Fruit fly (Drosophila melanogaster) whole organism, wandering third instar larva: ENCODE data around the gene cu.

Experiments used
- CG9705 ChIP-seq: fragments of 200-800 bp; sonication (Bioruptor generic); optimal IDR thresholded peaks from 2 replicates; lab custom pipeline; 2018; ENCODE audit warnings: missing biosample characterization, mild to moderate bottlenecking, missing genetic modification characterization
- CrebA ChIP-seq: fragments of 200-800 bp; sonication (Bioruptor generic); optimal IDR thresholded peaks from 2 replicates; lab custom pipeline; 2016; ENCODE audit warnings: missing biosample characterization, mild to moderate bottlenecking, missing genetic modification characterization, borderline replicate concordance
- Dfd ChIP-seq: fragments of >200 bp; optimal IDR thresholded peaks from 2 replicates; lab custom pipeline; 2017; ENCODE audit warnings: missing biosample characterization, missing genetic modification characterization
- GATAd ChIP-seq: sonication (Bioruptor generic); optimal IDR thresholded peaks from 2 replicates; lab custom pipeline; 2016; ENCODE audit warnings: missing biosample characterization, missing genetic modification characterization
- Hnf4 ChIP-seq: fragments of 200-800 bp; sonication (Bioruptor generic); optimal IDR thresholded peaks from 2 replicates; lab custom pipeline; 2016; ENCODE audit warnings: missing biosample characterization, mild to moderate bottlenecking, missing genetic modification characterization
- Hr83 ChIP-seq: fragments of 200-300 bp; sonication (Bioruptor generic); optimal IDR thresholded peaks from 2 replicates; lab custom pipeline; 2016; ENCODE audit warnings: missing biosample characterization, mild to moderate bottlenecking, missing genetic modification characterization, moderate library complexity; ENCODE audit not compliant: poor library complexity, severe bottlenecking
- Jra ChIP-seq: sonication (Bioruptor generic); optimal IDR thresholded peaks from 2 replicates; lab custom pipeline; 2016; ENCODE audit warnings: missing biosample characterization, missing genetic modification characterization
- Mio ChIP-seq: sonication (Bioruptor generic); optimal IDR thresholded peaks from 2 replicates; lab custom pipeline; 2016; ENCODE audit warnings: missing biosample characterization, missing genetic modification characterization
- N ChIP-seq: fragments of >200 bp; optimal IDR thresholded peaks from 2 replicates; lab custom pipeline; 2018; ENCODE audit warnings: missing biosample characterization, missing external identifiers, missing genetic modification characterization
- OdsH ChIP-seq: fragments of 200-800 bp; sonication (Bioruptor generic); optimal IDR thresholded peaks from 2 replicates; lab custom pipeline; 2016; ENCODE audit warnings: missing biosample characterization, mild to moderate bottlenecking, missing genetic modification characterization
- Rel ChIP-seq, 2 experiments: fragments of 200-800 bp; sonication (Bioruptor generic) in 1 of 2; optimal IDR thresholded peaks; 2 replicates in 1 of 2; 3 replicates in 1 of 2; lab custom pipeline; 2016 to 2019; ENCODE audit warnings: mild to moderate bottlenecking in 2 of 2, missing biosample characterization in 2 of 2, missing genetic modification characterization in 2 of 2, moderate library complexity in 1 of 2
- Sp1 ChIP-seq: fragments of 200-800 bp; sonication (Bioruptor generic); optimal IDR thresholded peaks from 3 replicates; lab custom pipeline; 2019; ENCODE audit warnings: missing biosample characterization, mild to moderate bottlenecking, missing genetic modification characterization, moderate library complexity
- Vsx2 ChIP-seq: fragments of 200-300, 225-300 bp; sonication (Bioruptor generic); optimal IDR thresholded peaks from 2 replicates; lab custom pipeline; 2018; ENCODE audit warnings: missing biosample characterization, missing genetic modification characterization; ENCODE audit not compliant: partially characterized antibody
- br ChIP-seq: fragments of 200-800 bp; sonication (Bioruptor generic); optimal IDR thresholded peaks from 2 replicates; lab custom pipeline; 2016; ENCODE audit warnings: missing biosample characterization, missing genetic modification characterization
- brk ChIP-seq: fragments of 200-800 bp; sonication (Bioruptor generic); optimal IDR thresholded peaks from 2 replicates; lab custom pipeline; 2016; ENCODE audit warnings: missing biosample characterization, mild to moderate bottlenecking, missing genetic modification characterization
- dl ChIP-seq, 2 experiments: fragments of 175-275, 200-275 bp in 1 of 2; fragments of 200-275 bp in 1 of 2; sonication (Bioruptor generic); optimal IDR thresholded peaks; lab custom pipeline; 2018; ENCODE audit warnings: mild to moderate bottlenecking in 2 of 2, missing biosample characterization in 2 of 2, missing genetic modification characterization in 2 of 2, moderate library complexity in 2 of 2; ENCODE audit not compliant: partially characterized antibody in 2 of 2, insufficient read depth in 1 of 2
- dmrt93B ChIP-seq: fragments of 200-800 bp; sonication (Bioruptor generic); optimal IDR thresholded peaks from 2 replicates; lab custom pipeline; 2018; ENCODE audit warnings: missing biosample characterization, mild to moderate bottlenecking, missing genetic modification characterization
- dsf ChIP-seq: sonication (Bioruptor generic); optimal IDR thresholded peaks from 2 replicates; lab custom pipeline; 2016; ENCODE audit warnings: missing biosample characterization, missing genetic modification characterization, borderline replicate concordance
- ey ChIP-seq: fragments of 200-800 bp; sonication (Bioruptor generic); optimal IDR thresholded peaks from 2 replicates; lab custom pipeline; 2016; ENCODE audit warnings: missing biosample characterization, missing genetic modification characterization
- foxo ChIP-seq, 2 experiments: fragments of 200-800 bp; sonication (Bioruptor generic); optimal IDR thresholded peaks; 2 replicates in 1 of 2; 3 replicates in 1 of 2; lab custom pipeline; 2016 to 2017; ENCODE audit warnings: missing biosample characterization in 2 of 2, missing genetic modification characterization in 2 of 2
- fru ChIP-seq: fragments of 200-800 bp; sonication (Bioruptor generic); optimal IDR thresholded peaks from 3 replicates; lab custom pipeline; 2016; ENCODE audit warnings: missing biosample characterization, mild to moderate bottlenecking, missing genetic modification characterization
- h ChIP-seq: fragments of 200-800 bp; sonication (Bioruptor generic); optimal IDR thresholded peaks from 3 replicates; lab custom pipeline; 2016; ENCODE audit warnings: missing biosample characterization, mild to moderate bottlenecking, missing genetic modification characterization
- jim ChIP-seq: fragments of 175-275, 200-325 bp; sonication (Bioruptor generic); optimal IDR thresholded peaks from 2 replicates; lab custom pipeline; 2016; ENCODE audit warnings: missing biosample characterization, mild to moderate bottlenecking, missing genetic modification characterization
- lola ChIP-seq: fragments of >200 bp; optimal IDR thresholded peaks from 2 replicates; lab custom pipeline; 2017; ENCODE audit warnings: missing biosample characterization, missing genetic modification characterization
- pan ChIP-seq: fragments of >200 bp; optimal IDR thresholded peaks from 2 replicates; lab custom pipeline; 2017
- psq ChIP-seq: fragments of 200-800 bp; sonication (Bioruptor generic); optimal IDR thresholded peaks from 3 replicates; lab custom pipeline; 2017; ENCODE audit warnings: missing biosample characterization, mild to moderate bottlenecking, missing genetic modification characterization, moderate library complexity
- rgr ChIP-seq: fragments of 200-800 bp; sonication (Bioruptor generic); optimal IDR thresholded peaks from 3 replicates; lab custom pipeline; 2016; ENCODE audit warnings: missing biosample characterization, mild to moderate bottlenecking, missing genetic modification characterization
- sage ChIP-seq: fragments of 200-800 bp; sonication (Bioruptor generic); optimal IDR thresholded peaks from 2 replicates; lab custom pipeline; 2016; ENCODE audit warnings: missing biosample characterization, mild to moderate bottlenecking, missing genetic modification characterization
- sv ChIP-seq: fragments of 200-800 bp; sonication (Bioruptor generic); optimal IDR thresholded peaks from 3 replicates; lab custom pipeline; 2016; ENCODE audit warnings: missing biosample characterization, missing genetic modification characterization
- tai ChIP-seq: sonication (Bioruptor generic); optimal IDR thresholded peaks from 2 replicates; lab custom pipeline; 2016; ENCODE audit warnings: missing biosample characterization, missing genetic modification characterization
- woc ChIP-seq: sonication (Bioruptor generic); optimal IDR thresholded peaks from 2 replicates; lab custom pipeline; 2016; ENCODE audit warnings: missing biosample characterization, mild to moderate bottlenecking, missing genetic modification characterization

cu gene

DNA sequence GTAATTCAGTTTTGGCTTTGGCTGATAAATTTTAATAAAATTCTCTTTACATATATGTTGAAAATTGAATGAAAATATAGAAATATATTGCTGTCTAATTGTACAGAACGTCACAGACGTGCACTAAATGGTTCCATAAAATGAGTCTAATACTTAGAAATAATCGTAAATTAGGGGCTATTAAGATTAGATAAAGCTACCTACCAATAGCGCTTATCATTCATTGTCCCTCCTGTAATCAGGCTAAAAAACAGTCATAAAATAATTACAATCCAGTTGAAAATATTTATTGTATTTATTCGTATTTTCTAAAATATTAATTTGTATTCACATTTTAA is 24.3 kb upstream of the cu start:
- peak; percentile 58 for TF ChIP-seq CrebA (GFP tag; lab: Kevin White, UChicago)
- no peak for TF ChIP-seq fru (GFP tag; lab: Kevin White, UChicago)
- no peak for TF ChIP-seq OdsH
- TF ChIP-seq, all 38 proteins: peak for 1

DNA sequence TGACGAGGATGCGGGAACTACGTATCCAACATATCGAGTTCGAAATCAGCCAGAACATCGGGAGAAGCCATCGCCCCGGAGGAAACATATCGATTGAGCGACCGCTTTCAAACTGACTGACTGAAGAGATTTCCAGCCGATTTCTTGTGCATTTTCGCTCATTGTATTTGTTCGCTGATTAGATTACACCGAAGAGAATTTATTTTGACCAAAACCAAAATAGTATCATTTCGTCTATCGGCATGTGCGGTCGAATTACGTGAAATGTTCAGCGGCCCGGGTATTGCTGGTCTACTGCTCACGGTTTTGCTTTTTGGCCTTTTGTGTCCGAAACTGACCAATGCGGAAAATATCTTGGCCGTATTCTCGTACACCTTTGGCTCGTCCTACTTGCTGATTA is 22.1 kb upstream of the cu start, which contains the start of the genes Ugt304A1 and Ugt303A1:
TSS of gene Ugt304A1 (minus strand) at position 101 of the 400 bp plus-strand sequence.
TSS of gene Ugt303A1 (plus strand) at position 222 of the 400 bp plus-strand sequence.
- TF ChIP-seq br (GFP tag; lab: Kevin White, UChicago) (no peak), Rel (GFP tag; optimal IDR thresholded peaks at IDR 0.05; lab: Kevin White, UChicago) (no peak), Rel (tag; optimal IDR thresholded peaks at IDR 0.05; lab: Kevin White, UChicago) (no peak), N (no peak), Hnf4 (no peak), foxo (GFP tag; optimal IDR thresholded peaks at IDR 0.05; lab: Kevin White, UChicago) (no peak), sage (GFP tag; lab: Kevin White, UChicago) (no peak), OdsH (no peak), woc (GFP tag; lab: Kevin White, UChicago) (no peak), dsf (GFP tag; lab: Kevin White, UChicago) (no peak), dmrt93B (GFP tag; lab: Kevin White, UChicago) (no peak), fru (GFP tag; lab: Kevin White, UChicago) (no peak), Vsx2 (no peak), ey (GFP tag; lab: Kevin White, UChicago) (no peak), lola (GFP tag; lab: Kevin White, UChicago) (no peak), dl (GFP tag; optimal IDR thresholded peaks at IDR 0.05; lab: Kevin White, UChicago; ENCODE audit: insufficient read depth in 1 of 2, partially characterized antibody in 2 of 2) (no peak), brk (GFP tag; lab: Kevin White, UChicago) (no peak), h (no peak), sv (GFP tag; lab: Kevin White, UChicago) (no peak)

DNA sequence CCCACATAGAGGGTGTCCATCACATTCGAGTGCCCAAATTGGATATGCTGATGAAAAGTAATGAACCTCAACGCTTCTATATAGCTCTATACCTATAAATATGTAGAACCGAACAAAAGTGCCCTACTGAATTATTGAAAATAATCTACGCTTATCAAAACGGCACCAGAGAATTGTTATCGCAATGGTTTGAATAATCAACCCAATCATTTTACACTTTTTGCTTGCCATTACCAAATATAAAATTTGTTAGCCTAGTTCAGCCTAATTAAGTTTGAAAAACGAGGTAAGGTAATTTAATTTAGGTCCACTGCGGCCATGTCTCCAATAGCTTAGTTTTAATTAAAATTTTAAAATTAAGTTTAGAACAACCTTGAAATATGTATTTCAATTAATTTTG is 21.6 kb upstream of the cu start:
- TF ChIP-seq lola (GFP tag; lab: Kevin White, UChicago) (no peak), sv (GFP tag; lab: Kevin White, UChicago) (no peak), N (no peak), jim (no peak), GATAd (GFP tag; lab: Kevin White, UChicago) (no peak), ey (GFP tag; lab: Kevin White, UChicago) (no peak), foxo (GFP tag; optimal IDR thresholded peaks at IDR 0.05; lab: Kevin White, UChicago) (no peak), h (no peak), Rel (GFP tag; optimal IDR thresholded peaks at IDR 0.05; lab: Kevin White, UChicago) (no peak), Rel (tag; optimal IDR thresholded peaks at IDR 0.05; lab: Kevin White, UChicago) (no peak), CG9705 (GFP tag; lab: Kevin White, UChicago) (no peak), Jra (GFP tag; lab: Kevin White, UChicago) (no peak), fru (GFP tag; lab: Kevin White, UChicago) (no peak), dmrt93B (GFP tag; lab: Kevin White, UChicago) (no peak), Hr83 (GFP tag; lab: Kevin White, UChicago) (no peak), rgr (GFP tag; lab: Kevin White, UChicago) (no peak), sage (GFP tag; lab: Kevin White, UChicago) (no peak), brk (GFP tag; lab: Kevin White, UChicago) (no peak)

DNA sequence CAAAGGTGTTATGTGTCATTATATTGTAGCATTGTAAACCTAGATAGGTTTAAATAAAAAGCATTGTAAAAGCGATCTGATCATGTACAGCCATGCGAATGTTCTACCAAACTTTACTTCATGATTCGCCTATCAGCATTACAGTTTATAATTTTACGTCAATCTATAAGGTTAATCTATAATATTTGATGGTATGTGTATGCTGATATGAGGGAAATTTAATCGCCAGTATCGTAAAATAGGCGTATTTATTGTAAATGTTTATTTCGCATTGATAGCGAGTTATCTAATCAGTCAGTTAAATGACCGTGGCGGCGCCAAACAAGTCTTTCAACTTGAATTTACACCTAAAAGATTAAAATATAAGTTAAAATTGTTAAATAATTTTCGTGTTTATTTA is 19.8 kb upstream of the cu start:
- no peak for TF ChIP-seq Mio (GFP tag; lab: Kevin White, UChicago)

DNA sequence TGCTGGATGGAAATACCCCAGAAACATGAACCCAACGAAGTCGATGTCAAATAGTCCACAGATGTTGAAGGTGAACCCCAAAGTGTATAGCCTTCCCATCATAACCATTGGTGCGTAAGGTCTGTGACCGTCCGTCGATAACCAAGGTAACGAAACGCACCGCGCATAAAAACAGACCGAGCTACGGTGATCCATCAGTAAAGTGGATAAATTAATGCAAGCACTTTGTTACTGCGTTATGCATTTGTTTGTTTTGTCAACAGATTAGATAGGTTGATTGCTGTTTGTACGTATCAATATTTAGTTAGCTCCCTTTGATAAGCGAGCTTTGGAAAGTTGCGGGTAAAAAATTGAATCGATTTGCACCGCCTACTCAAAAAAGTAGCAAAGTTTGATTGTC is 19.1 kb upstream of the cu start:
- TF ChIP-seq pan (lab: Kevin White, UChicago) (no peak), Sp1 (GFP tag; lab: Kevin White, UChicago) (no peak), brk (GFP tag; lab: Kevin White, UChicago) (no peak), tai (GFP tag; lab: Kevin White, UChicago) (no peak), rgr (GFP tag; lab: Kevin White, UChicago) (no peak), Dfd (GFP tag; lab: Kevin White, UChicago) (no peak), psq (GFP tag; lab: Kevin White, UChicago) (no peak)
